Worm (Caenorhabditis elegans) whole organism, L1 larva: Measurements from ENCODE around the gene degl-1.
A peak's percentile ranks its signal among the peaks of the same experiment; 100 is the strongest.

Experiments
- C04F5.9 ChIP-seq: sonication (generic microtip); optimal IDR thresholded peaks from 2 replicates; lab custom pipeline; 2016; ENCODE audit warnings: missing genetic modification characterization, missing compliant biosample characterization
- C16A3.4 ChIP-seq: fragments of 150-350 bp; optimal IDR thresholded peaks from 2 replicates; lab custom pipeline; 2014; ENCODE audit warnings: missing biosample characterization, missing genetic modification characterization
- F16B12.6 ChIP-seq: fragments of 150-350 bp; optimal IDR thresholded peaks from 2 replicates; lab custom pipeline; 2014; ENCODE audit warnings: missing biosample characterization, missing genetic modification characterization
- aha-1 ChIP-seq: fragments of 150-350 bp; optimal IDR thresholded peaks from 2 replicates; lab custom pipeline; 2014; ENCODE audit warnings: missing biosample characterization, missing genetic modification characterization
- ama-1 ChIP-seq: fragments of 150-350 bp; optimal IDR thresholded peaks from 2 replicates; lab custom pipeline; 2014
- ceh-63 ChIP-seq: fragments of 200-800 bp; sonication (Bioruptor generic); optimal IDR thresholded peaks from 2 replicates; lab custom pipeline; 2018; ENCODE audit warnings: mild to moderate bottlenecking, missing genetic modification characterization, missing compliant biosample characterization
- ceh-8 ChIP-seq: fragments of 200-800 bp; sonication (Bioruptor generic); optimal IDR thresholded peaks from 2 replicates; lab custom pipeline; 2018; ENCODE audit warnings: mild to moderate bottlenecking, missing genetic modification characterization, moderate library complexity, missing compliant biosample characterization
- ceh-88 ChIP-seq: fragments of 200-800 bp; sonication (Bioruptor generic); IDR thresholded peaks from 2 replicates; pipeline ENCODE4 v1.3.6; 2022; ENCODE audit warnings: missing genetic modification characterization, missing compliant biosample characterization
- efl-1 ChIP-seq, 4 experiments: fragments of 150-350 bp; optimal IDR thresholded peaks in 3 of 4; peaks in 1 of 4; 1 replicate in 1 of 4; 2 replicates in 3 of 4; lab custom pipeline; 2014; ENCODE audit warnings: missing biosample characterization in 2 of 4, missing genetic modification characterization in 2 of 4, missing genetic modification reagents in 2 of 4
- elt-2 ChIP-seq: sonication (generic microtip); optimal IDR thresholded peaks from 2 replicates; lab custom pipeline; 2016; ENCODE audit warnings: missing genetic modification characterization, mild to moderate bottlenecking, inconsistent platforms, missing compliant biosample characterization, missing genetic modification reagents
- fkh-10 ChIP-seq: sonication (generic microtip); optimal IDR thresholded peaks from 2 replicates; lab custom pipeline; 2017; ENCODE audit warnings: missing biosample characterization, missing genetic modification reagents, missing genetic modification characterization
- fkh-4 ChIP-seq: sonication (generic microtip); optimal IDR thresholded peaks from 2 replicates; lab custom pipeline; 2016; ENCODE audit warnings: missing compliant biosample characterization, missing genetic modification characterization, borderline replicate concordance
- fkh-8 ChIP-seq: sonication (generic microtip); optimal IDR thresholded peaks from 2 replicates; lab custom pipeline; 2016; ENCODE audit warnings: mild to moderate bottlenecking, missing genetic modification characterization, missing compliant biosample characterization
- fos-1 ChIP-seq: fragments of 150-350 bp; optimal IDR thresholded peaks from 2 replicates; lab custom pipeline; 2014; ENCODE audit warnings: missing biosample characterization, missing genetic modification characterization
- hlh-4 ChIP-seq: sonication (generic microtip); optimal IDR thresholded peaks from 2 replicates; lab custom pipeline; 2016; ENCODE audit warnings: mild to moderate bottlenecking, missing genetic modification characterization, missing compliant biosample characterization
- hpl-2 ChIP-seq: fragments of 150-350 bp; optimal IDR thresholded peaks from 2 replicates; lab custom pipeline; 2014; ENCODE audit warnings: missing biosample characterization, missing genetic modification reagents, missing genetic modification characterization
- irx-1 ChIP-seq: sonication (generic microtip); optimal IDR thresholded peaks from 2 replicates; lab custom pipeline; 2016; ENCODE audit warnings: missing genetic modification characterization, missing compliant biosample characterization
- lin-35 ChIP-seq, 2 experiments: fragments of 150-350 bp; optimal IDR thresholded peaks; 2 replicates each; lab custom pipeline; 2014; ENCODE audit warnings: missing biosample characterization in 2 of 2, missing genetic modification characterization in 2 of 2, missing genetic modification reagents in 2 of 2
- lir-3 ChIP-seq: sonication (generic microtip); optimal IDR thresholded peaks from 2 replicates; lab custom pipeline; 2016; ENCODE audit warnings: mild to moderate bottlenecking, missing genetic modification characterization, moderate library complexity, missing compliant biosample characterization; ENCODE audit not compliant: poor library complexity
- lsy-2 ChIP-seq, 2 experiments: fragments of 150-350 bp; optimal IDR thresholded peaks; 2 replicates each; lab custom pipeline; 2014; ENCODE audit warnings: missing biosample characterization in 2 of 2, missing genetic modification characterization in 2 of 2
- mdl-1 ChIP-seq, 2 experiments: fragments of 150-350 bp; optimal IDR thresholded peaks; 2 replicates each; lab custom pipeline; 2014 to 2017; ENCODE audit warnings: missing biosample characterization in 2 of 2, missing genetic modification characterization in 2 of 2, inconsistent platforms in 1 of 2
- mef-2 ChIP-seq: fragments of 150-350 bp; optimal IDR thresholded peaks from 2 replicates; lab custom pipeline; 2014; ENCODE audit warnings: missing biosample characterization, missing genetic modification characterization
- nhr-12 ChIP-seq: sonication (generic microtip); optimal IDR thresholded peaks from 2 replicates; lab custom pipeline; 2017; ENCODE audit warnings: missing biosample characterization, missing genetic modification characterization
- nhr-19 ChIP-seq: fragments of 200-800 bp; sonication (Bioruptor generic); conservative IDR thresholded peaks from 2 replicates; pipeline ENCODE4 v1.3.6; 2022; ENCODE audit warnings: missing genetic modification characterization, missing compliant biosample characterization
- nhr-20 ChIP-seq: sonication (generic microtip); optimal IDR thresholded peaks from 2 replicates; lab custom pipeline; 2016; ENCODE audit warnings: mild to moderate bottlenecking, missing genetic modification characterization, missing compliant biosample characterization
- nhr-237 ChIP-seq: fragments of 150-350 bp; optimal IDR thresholded peaks from 2 replicates; lab custom pipeline; 2014; ENCODE audit warnings: missing biosample characterization, missing genetic modification characterization
- nhr-28 ChIP-seq: fragments of 150-350 bp; optimal IDR thresholded peaks from 2 replicates; lab custom pipeline; 2014; ENCODE audit warnings: missing biosample characterization, missing genetic modification characterization
- nhr-71 ChIP-seq: sonication (generic microtip); optimal IDR thresholded peaks from 2 replicates; lab custom pipeline; 2016; ENCODE audit warnings: mild to moderate bottlenecking, missing genetic modification characterization, moderate library complexity, missing compliant biosample characterization
- nhr-76 ChIP-seq: sonication (generic microtip); optimal IDR thresholded peaks from 2 replicates; lab custom pipeline; 2017; ENCODE audit warnings: missing biosample characterization, missing genetic modification characterization
- nhr-77 ChIP-seq: fragments of 150-350 bp; optimal IDR thresholded peaks from 2 replicates; lab custom pipeline; 2014; ENCODE audit warnings: missing biosample characterization, missing genetic modification characterization
- nhr-84 ChIP-seq: sonication (generic microtip); optimal IDR thresholded peaks from 2 replicates; lab custom pipeline; 2017; ENCODE audit warnings: missing biosample characterization, missing genetic modification characterization
- nhr-85 ChIP-seq: sonication (generic microtip); peaks from one replicate; lab custom pipeline; 2016; ENCODE audit warnings: missing genetic modification characterization, inconsistent platforms, missing compliant biosample characterization
- nhr-90 ChIP-seq: sonication (generic microtip); optimal IDR thresholded peaks from 2 replicates; lab custom pipeline; 2016; ENCODE audit warnings: mild to moderate bottlenecking, missing genetic modification characterization, missing compliant biosample characterization; ENCODE audit not compliant: poor library complexity
- pag-3 ChIP-seq: sonication (generic microtip); optimal IDR thresholded peaks from 2 replicates; lab custom pipeline; 2017; ENCODE audit warnings: missing genetic modification characterization, mild to moderate bottlenecking, missing compliant biosample characterization, antibody characterized with exemption, borderline replicate concordance; ENCODE audit not compliant: insufficient read depth
- pax-3 ChIP-seq: fragments of 200-800 bp; sonication (Bioruptor generic); optimal IDR thresholded peaks from 2 replicates; lab custom pipeline; 2018; ENCODE audit warnings: mild to moderate bottlenecking, missing genetic modification characterization, moderate library complexity, missing compliant biosample characterization
- pqm-1 ChIP-seq: sonication (generic microtip); optimal IDR thresholded peaks from 3 replicates; lab custom pipeline; 2017; ENCODE audit warnings: missing biosample characterization, missing genetic modification characterization
- snpc-4 ChIP-seq: fragments of 150-350 bp; optimal IDR thresholded peaks from 2 replicates; lab custom pipeline; 2014; ENCODE audit warnings: missing biosample characterization, missing genetic modification characterization
- sox-4 ChIP-seq: sonication (generic microtip); optimal IDR thresholded peaks from 2 replicates; lab custom pipeline; 2016; ENCODE audit warnings: missing genetic modification characterization, missing compliant biosample characterization
- sptf-1 ChIP-seq: fragments of 150-350 bp; optimal IDR thresholded peaks from 2 replicates; lab custom pipeline; 2014; ENCODE audit warnings: missing biosample characterization, missing genetic modification characterization
- swsn-7 ChIP-seq: sonication (generic microtip); optimal IDR thresholded peaks from 2 replicates; lab custom pipeline; 2016; ENCODE audit warnings: missing genetic modification characterization, missing compliant biosample characterization
- tbx-2 ChIP-seq: sonication (generic microtip); optimal IDR thresholded peaks from 2 replicates; lab custom pipeline; 2016; ENCODE audit warnings: missing genetic modification characterization, missing compliant biosample characterization
- tlp-1 ChIP-seq: fragments of 150-350 bp; optimal IDR thresholded peaks from 2 replicates; lab custom pipeline; 2014; ENCODE audit warnings: missing biosample characterization, missing genetic modification characterization
- unc-130 ChIP-seq: fragments of 150-350 bp; optimal IDR thresholded peaks from 2 replicates; lab custom pipeline; 2017; ENCODE audit warnings: missing biosample characterization, missing genetic modification characterization, inconsistent platforms
- unc-30 ChIP-seq: sonication (generic microtip); optimal IDR thresholded peaks from 2 replicates; lab custom pipeline; 2017; ENCODE audit warnings: missing biosample characterization, missing genetic modification characterization
- unc-62 ChIP-seq: fragments of 150-350 bp; optimal IDR thresholded peaks from 2 replicates; lab custom pipeline; 2014; ENCODE audit warnings: missing biosample characterization, missing genetic modification reagents, missing genetic modification characterization
- unc-86 ChIP-seq: sonication (generic microtip); optimal IDR thresholded peaks from 2 replicates; lab custom pipeline; 2016; ENCODE audit warnings: missing genetic modification characterization, missing compliant biosample characterization
- vab-15 ChIP-seq: sonication (generic microtip); optimal IDR thresholded peaks from 2 replicates; lab custom pipeline; 2017; ENCODE audit warnings: missing genotype, mild to moderate bottlenecking, missing genetic modification characterization, missing compliant biosample characterization
- zip-4 ChIP-seq: fragments of 200-800 bp; sonication (Bioruptor generic); optimal IDR thresholded peaks from 2 replicates; lab custom pipeline; 2018; ENCODE audit warnings: mild to moderate bottlenecking, missing genetic modification characterization, moderate library complexity, missing compliant biosample characterization
- ztf-4 ChIP-seq: fragments of 150-350 bp; optimal IDR thresholded peaks from 2 replicates; lab custom pipeline; 2014; ENCODE audit warnings: missing biosample characterization, missing genetic modification characterization

degl-1 gene

ce11 chrIV:14795918-14796488, 24.8 kb upstream of the degl-1 start, which contains the start of gene coq-3:
Gene coq-3 (minus strand): TSS chrIV:14796324.
- TF ChIP-seq nhr-90, result peak; percentile 10
- TF ChIP-seq ama-1, result peak; percentile 27
- no peak for TF ChIP-seq unc-86 (tag; lab: Kevin White, UChicago)
- no peak for TF ChIP-seq hlh-4 (tag; lab: Kevin White, UChicago)

ce11 chrIV:14793900-14794624, 22.8 kb upstream of the degl-1 start:
- TF ChIP-seq C16A3.4 (peak; percentile 53), pax-3 (tag; lab: Kevin White, UChicago) (no peak), tbx-2 (tag; lab: Kevin White, UChicago) (peak; percentile 56), pag-3 (tag; lab: Kevin White, UChicago) (no peak), nhr-85 (tag; lab: Kevin White, UChicago) (peak; percentile 10), lir-3 (tag; lab: Kevin White, UChicago) (no peak), ceh-88 (GFP tag; lab: Robert Waterston, UW) (no peak), hpl-2 (no peak), efl-1 (optimal IDR thresholded peaks at IDR 0.05; lab: Kevin White, UChicago) (peak; percentile 48 to 57), efl-1 (GFP tag; optimal IDR thresholded peaks at IDR 0.05 in 1 of 2; lab: Kevin White, UChicago) (peak in 1 of 2 experiments; percentile 81), F16B12.6 (tag; lab: Kevin White, UChicago) (no peak), ceh-63 (GFP tag; lab: Kevin White, UChicago) (no peak), fkh-4 (tag; lab: Kevin White, UChicago) (no peak), ceh-8 (GFP tag; lab: Kevin White, UChicago) (no peak), nhr-237 (peak; percentile 3), nhr-90 (peak; percentile 23), nhr-76 (tag; lab: Kevin White, UChicago) (no peak), unc-30 (tag; lab: Kevin White, UChicago) (no peak), nhr-19 (GFP tag; lab: Robert Waterston, UW) (peak; percentile 15; the same call in 1 of the 2 replicates), snpc-4 (tag; lab: Kevin White, UChicago) (no peak), tlp-1 (tag; lab: Kevin White, UChicago) (no peak), unc-86 (tag; lab: Kevin White, UChicago) (peak; percentile 49), aha-1 (tag; lab: Kevin White, UChicago) (no peak), C04F5.9 (tag; lab: Kevin White, UChicago) (no peak), elt-2 (no peak), fos-1 (tag; lab: Kevin White, UChicago) (no peak), mef-2 (tag; lab: Kevin White, UChicago) (no peak), nhr-84 (tag; lab: Kevin White, UChicago) (no peak), nhr-71 (peak; percentile 62), zip-4 (GFP tag; lab: Kevin White, UChicago) (no peak), fkh-10 (GFP tag; lab: Kevin White, UChicago) (peak; percentile 54), swsn-7 (tag; lab: Kevin White, UChicago) (peak; percentile 64), unc-130 (tag; lab: Kevin White, UChicago) (peak; percentile 8), pqm-1 (no peak), unc-62 (GFP tag; lab: Kevin White, UChicago) (no peak), fkh-8 (tag; lab: Kevin White, UChicago) (peak; percentile 69), nhr-20 (tag; lab: Kevin White, UChicago) (peak; percentile 46), nhr-28 (tag; lab: Kevin White, UChicago) (no peak), sptf-1 (tag; lab: Kevin White, UChicago) (no peak), mdl-1 (tag; optimal IDR thresholded peaks at IDR 0.05; lab: Kevin White, UChicago) (peak in 1 of 2 experiments; percentile 84), lin-35 (GFP tag; optimal IDR thresholded peaks at IDR 0.05; lab: Kevin White, UChicago) (peak; percentile 38 to 52), nhr-77 (tag; lab: Kevin White, UChicago) (no peak), lsy-2 (tag; optimal IDR thresholded peaks at IDR 0.05; lab: Kevin White, UChicago) (peak; percentile 33 to 46), irx-1 (tag; lab: Kevin White, UChicago) (no peak), nhr-12 (tag; lab: Kevin White, UChicago) (no peak), ztf-4 (tag; lab: Kevin White, UChicago) (peak; percentile 37), sox-4 (tag; lab: Kevin White, UChicago) (no peak), vab-15 (tag; lab: Kevin White, UChicago) (no peak)
